Worm (Caenorhabditis elegans) whole organism, L4 larva: ENCODE data around the gene F42D1.4.

Source experiments
- F26F4.8 ChIP-seq: fragments of 200-800 bp; sonication (Bioruptor generic); conservative IDR thresholded peaks from 2 replicates; pipeline ENCODE4 v1.3.6; 2022; ENCODE audit warnings: missing genetic modification characterization, missing compliant biosample characterization
- F37D6.2 ChIP-seq: sonication (generic microtip); optimal IDR thresholded peaks from 2 replicates; lab custom pipeline; 2016; ENCODE audit warnings: mild to moderate bottlenecking, missing genetic modification characterization, missing compliant biosample characterization
- F44E2.7 ChIP-seq: fragments of 200-800 bp; sonication (Bioruptor generic); IDR thresholded peaks from 2 replicates; pipeline ENCODE4 v2.1.2; 2022; ENCODE audit warnings: missing genetic modification characterization, missing compliant biosample characterization
- F49E8.2 ChIP-seq: sonication (generic microtip); optimal IDR thresholded peaks from 2 replicates; lab custom pipeline; 2016; ENCODE audit warnings: missing compliant biosample characterization, mild to moderate bottlenecking, missing genetic modification characterization, borderline replicate concordance
- R02D3.7 ChIP-seq: fragments of 150-350 bp; sonication (generic microtip); optimal IDR thresholded peaks from 3 replicates; lab custom pipeline; 2014; ENCODE audit warnings: missing biosample characterization, missing genetic modification characterization
- T26A8.4 ChIP-seq: fragments of 200-800 bp; sonication (Bioruptor generic); IDR thresholded peaks from 2 replicates; pipeline ENCODE4 v1.3.6; 2022; ENCODE audit warnings: missing genetic modification characterization, missing compliant biosample characterization
- Y105C5A.15 ChIP-seq: fragments of 200-800 bp; sonication (Bioruptor generic); IDR thresholded peaks from 2 replicates; pipeline ENCODE4 v1.3.6; 2022; ENCODE audit warnings: missing genetic modification characterization, missing compliant biosample characterization
- Y48G9A.11 ChIP-seq: fragments of 200-800 bp; sonication (Bioruptor generic); IDR thresholded peaks from 2 replicates; pipeline ENCODE4 v1.3.6; 2022; ENCODE audit warnings: missing genetic modification reagents, missing genetic modification characterization, missing compliant biosample characterization
- Y5F2A.4 ChIP-seq: fragments of 200-800 bp; sonication (Bioruptor generic); optimal IDR thresholded peaks from 2 replicates; lab custom pipeline; 2018; ENCODE audit warnings: mild to moderate bottlenecking, missing genetic modification characterization, missing compliant biosample characterization
- ZK546.5 ChIP-seq, 2 experiments: sonication (generic microtip); optimal IDR thresholded peaks; 2 replicates each; lab custom pipeline; 2017; ENCODE audit warnings: missing biosample characterization in 2 of 2, missing genetic modification characterization in 2 of 2
- aha-1 ChIP-seq: fragments of 150-350 bp; peaks from one replicate; lab custom pipeline; 2014; ENCODE audit warnings: missing biosample characterization, missing genetic modification characterization
- arid-1 ChIP-seq: fragments of 200-800 bp; sonication (Bioruptor generic); conservative IDR thresholded peaks from 2 replicates; pipeline ENCODE4 v1.3.6; 2022; ENCODE audit warnings: missing genetic modification reagents, missing genetic modification characterization, missing compliant biosample characterization
- ceh-20 ChIP-seq: fragments of 200-800 bp; sonication (Bioruptor generic); IDR thresholded peaks from 2 replicates; pipeline ENCODE4 v1.3.6; 2022; ENCODE audit warnings: missing genetic modification reagents, missing genetic modification characterization, missing compliant biosample characterization
- cey-2 ChIP-seq: sonication (generic microtip); optimal IDR thresholded peaks from 3 replicates; lab custom pipeline; 2017; ENCODE audit warnings: missing genetic modification characterization, mild to moderate bottlenecking, missing compliant biosample characterization, antibody characterized with exemption, borderline replicate concordance; ENCODE audit not compliant: insufficient read depth
- daf-12 ChIP-seq: fragments of 150-350 bp; optimal IDR thresholded peaks from 2 replicates; lab custom pipeline; 2014; ENCODE audit warnings: missing biosample characterization, missing genetic modification reagents, missing genetic modification characterization
- daf-19 ChIP-seq: fragments of 200-800 bp; sonication (Bioruptor generic); conservative IDR thresholded peaks from 2 replicates; pipeline ENCODE4 v1.3.6; 2022; ENCODE audit warnings: missing genetic modification characterization, missing compliant biosample characterization
- daf-8 ChIP-seq: fragments of 200-800 bp; sonication (Bioruptor generic); IDR thresholded peaks from 2 replicates; pipeline ENCODE4 v1.3.6; 2022; ENCODE audit warnings: missing genetic modification characterization, missing compliant biosample characterization
- dmd-6 ChIP-seq: fragments of 200-800 bp; sonication (Bioruptor generic); IDR thresholded peaks from 2 replicates; pipeline ENCODE4 v1.3.6; 2022; ENCODE audit warnings: missing genetic modification reagents, missing genetic modification characterization, missing compliant biosample characterization
- dmd-8 ChIP-seq: fragments of 200-800 bp; sonication (Bioruptor generic); IDR thresholded peaks from 2 replicates; pipeline ENCODE4 v1.3.6; 2022; ENCODE audit warnings: missing genetic modification characterization, missing compliant biosample characterization
- dpl-1 ChIP-seq: fragments of 150-350 bp; optimal IDR thresholded peaks from 2 replicates; lab custom pipeline; 2014; ENCODE audit warnings: missing biosample characterization, missing genetic modification reagents, missing genetic modification characterization
- dve-1 ChIP-seq: sonication (generic microtip); optimal IDR thresholded peaks from 2 replicates; lab custom pipeline; 2017; ENCODE audit warnings: antibody characterized with exemption, mild to moderate bottlenecking, missing genetic modification characterization, missing compliant biosample characterization; ENCODE audit not compliant: insufficient read depth
- egl-43 ChIP-seq: fragments of 200-800 bp; sonication (Bioruptor generic); IDR thresholded peaks from 2 replicates; pipeline ENCODE4 v1.3.6; 2022; ENCODE audit warnings: missing genetic modification reagents, missing genetic modification characterization, missing compliant biosample characterization
- fkh-10 ChIP-seq: fragments of 150-350 bp; optimal IDR thresholded peaks from 2 replicates; lab custom pipeline; 2014; ENCODE audit warnings: missing biosample characterization, missing genetic modification reagents, missing genetic modification characterization
- gei-8 ChIP-seq: fragments of 200-800 bp; sonication (Bioruptor generic); optimal IDR thresholded peaks from 2 replicates; lab custom pipeline; 2018; ENCODE audit warnings: mild to moderate bottlenecking, missing genetic modification characterization, missing compliant biosample characterization
- hif-1 ChIP-seq, 2 experiments: sonication (generic microtip); optimal IDR thresholded peaks; 2 replicates each; lab custom pipeline; 2016 to 2017; ENCODE audit warnings: missing compliant biosample characterization in 2 of 2, missing genetic modification characterization in 2 of 2, missing genetic modification reagents in 2 of 2, missing genotype in 2 of 2, mild to moderate bottlenecking in 1 of 2
- hlh-11 ChIP-seq: fragments of 200-800 bp; sonication (Bioruptor generic); optimal IDR thresholded peaks from 2 replicates; lab custom pipeline; 2018; ENCODE audit warnings: mild to moderate bottlenecking, missing genetic modification characterization, missing compliant biosample characterization
- jun-1 ChIP-seq: fragments of 150-350 bp; optimal IDR thresholded peaks from 2 replicates; lab custom pipeline; 2014; ENCODE audit warnings: missing biosample characterization, missing genetic modification reagents, missing genetic modification characterization
- lim-7 ChIP-seq: fragments of 200-800 bp; sonication (Bioruptor generic); IDR thresholded peaks from 2 replicates; pipeline ENCODE4 v1.3.6; 2022; ENCODE audit warnings: missing genetic modification characterization, missing compliant biosample characterization
- lin-13 ChIP-seq: fragments of 150-350 bp; optimal IDR thresholded peaks from 2 replicates; lab custom pipeline; 2014; ENCODE audit warnings: missing biosample characterization, missing genetic modification reagents, missing genetic modification characterization
- lin-29 ChIP-seq: fragments of 200-800 bp; sonication (Bioruptor generic); IDR thresholded peaks from 2 replicates; pipeline ENCODE4 v1.3.6; 2022; ENCODE audit warnings: missing genetic modification reagents, missing genetic modification characterization, missing compliant biosample characterization
- lin-39 ChIP-seq: fragments of 150-350 bp; optimal IDR thresholded peaks from 2 replicates; lab custom pipeline; 2014; ENCODE audit warnings: missing biosample characterization, missing genetic modification reagents, missing genetic modification characterization
- lsy-2 ChIP-seq, 2 experiments: fragments of 150-350 bp in 1 of 2; sonication (generic microtip) in 1 of 2; optimal IDR thresholded peaks; 2 replicates each; lab custom pipeline; 2014 to 2017; ENCODE audit warnings: missing biosample characterization in 2 of 2, missing genetic modification characterization in 2 of 2
- mdt-29 ChIP-seq: fragments of 200-800 bp; sonication (Bioruptor generic); IDR thresholded peaks from 2 replicates; pipeline ENCODE4 v1.3.6; 2022; ENCODE audit warnings: missing genetic modification reagents, missing genetic modification characterization, missing compliant biosample characterization
- mxl-2 ChIP-seq: fragments of 200-800 bp; sonication (Bioruptor generic); conservative IDR thresholded peaks from 2 replicates; pipeline ENCODE4 v1.3.6; 2022; ENCODE audit warnings: missing genetic modification reagents, missing genetic modification characterization, missing compliant biosample characterization
- mxl-3 ChIP-seq: fragments of 200-800 bp; sonication (Bioruptor generic); optimal IDR thresholded peaks from 2 replicates; lab custom pipeline; 2018; ENCODE audit warnings: mild to moderate bottlenecking, missing genetic modification characterization, missing compliant biosample characterization
- nhr-102 ChIP-seq: sonication (generic microtip); optimal IDR thresholded peaks from 2 replicates; lab custom pipeline; 2016; ENCODE audit warnings: mild to moderate bottlenecking, missing genetic modification characterization, moderate library complexity, missing compliant biosample characterization
- nhr-11 ChIP-seq: fragments of 150-350 bp; optimal IDR thresholded peaks from 2 replicates; lab custom pipeline; 2014; ENCODE audit warnings: missing biosample characterization, missing genetic modification characterization
- nhr-237 ChIP-seq: sonication (generic microtip); optimal IDR thresholded peaks from 2 replicates; lab custom pipeline; 2017; ENCODE audit warnings: missing biosample characterization, missing genetic modification characterization
- nhr-25 ChIP-seq: sonication (generic microtip); optimal IDR thresholded peaks from 2 replicates; lab custom pipeline; 2017; ENCODE audit warnings: missing genetic modification characterization, mild to moderate bottlenecking, missing compliant biosample characterization, antibody characterized with exemption, moderate library complexity, borderline replicate concordance; ENCODE audit not compliant: insufficient read depth
- nhr-76 ChIP-seq: fragments of 150-350 bp; optimal IDR thresholded peaks from 2 replicates; lab custom pipeline; 2014; ENCODE audit warnings: missing biosample characterization, missing genetic modification characterization
- nhr-77 ChIP-seq: fragments of 150-350 bp; optimal IDR thresholded peaks from 2 replicates; lab custom pipeline; 2014; ENCODE audit warnings: missing biosample characterization, missing genetic modification characterization
- pha-4 ChIP-seq, 2 experiments: fragments of 150-350 bp in 1 of 2; fragments of 200-800 bp in 1 of 2; sonication (Bioruptor generic) in 1 of 2; IDR thresholded peaks in 1 of 2; optimal IDR thresholded peaks in 1 of 2; 2 replicates each; pipeline versions ENCODE4 v1.3.6 to Lab custom; 2014 to 2022; ENCODE audit warnings: missing genetic modification characterization in 2 of 2, missing genetic modification reagents in 2 of 2, missing biosample characterization in 1 of 2, missing compliant biosample characterization in 1 of 2
- php-3 ChIP-seq: fragments of 200-800 bp; sonication (Bioruptor generic); IDR thresholded peaks from 2 replicates; pipeline ENCODE4 v1.3.6; 2022; ENCODE audit warnings: missing genetic modification reagents, missing genetic modification characterization, missing compliant biosample characterization
- pqm-1 ChIP-seq: sonication (generic microtip); optimal IDR thresholded peaks from 2 replicates; lab custom pipeline; 2017; ENCODE audit warnings: missing biosample characterization, missing genetic modification characterization
- rbr-2 ChIP-seq: sonication (generic microtip); optimal IDR thresholded peaks from 2 replicates; lab custom pipeline; 2016; ENCODE audit warnings: missing genotype, missing genetic modification characterization, missing compliant biosample characterization
- skn-1 ChIP-seq: fragments of 150-350 bp; optimal IDR thresholded peaks from 2 replicates; lab custom pipeline; 2014; ENCODE audit warnings: missing biosample characterization, missing genetic modification characterization
- spr-3 ChIP-seq: fragments of 200-800 bp; sonication (Bioruptor generic); optimal IDR thresholded peaks from 2 replicates; lab custom pipeline; 2018; ENCODE audit warnings: mild to moderate bottlenecking, missing genetic modification characterization, missing compliant biosample characterization
- tag-97 ChIP-seq: fragments of 200-800 bp; sonication (Bioruptor generic); IDR thresholded peaks from 2 replicates; pipeline ENCODE4 v1.3.6; 2022; ENCODE audit warnings: missing genetic modification characterization, missing compliant biosample characterization
- unc-39 ChIP-seq: sonication (generic microtip); optimal IDR thresholded peaks from 2 replicates; lab custom pipeline; 2017; ENCODE audit warnings: missing biosample characterization, missing genetic modification characterization
- ztf-11 ChIP-seq: fragments of 150-350 bp; optimal IDR thresholded peaks from 2 replicates; lab custom pipeline; 2014; ENCODE audit warnings: missing biosample characterization, missing genetic modification characterization
- ztf-7 ChIP-seq: fragments of 150-350 bp; optimal IDR thresholded peaks from 2 replicates; lab custom pipeline; 2014; ENCODE audit warnings: missing biosample characterization, missing genetic modification characterization

Gene F42D1.4

DNA sequence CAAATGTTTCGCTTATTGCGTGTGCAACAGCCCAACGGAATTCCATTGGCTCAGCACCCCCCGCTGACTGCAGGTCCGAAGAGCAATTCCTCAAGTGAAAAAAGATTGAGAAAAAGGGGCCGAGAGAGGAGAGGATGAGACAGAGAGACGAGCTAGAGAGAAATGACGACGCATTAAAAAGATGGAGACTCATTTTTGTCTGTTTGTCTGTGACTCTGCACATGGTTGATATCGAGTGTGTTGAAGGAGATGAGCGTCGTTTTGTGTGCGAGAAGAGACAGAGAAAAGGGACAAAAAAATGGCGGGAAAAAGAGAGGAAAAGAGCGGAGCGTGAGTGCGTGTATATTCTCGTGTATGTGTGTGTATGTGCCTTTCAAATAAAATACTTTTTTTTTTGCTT, 34.0 kb downstream of the F42D1.4 start (continued):
- TF ChIP-seq lin-13 (GFP tag; lab: Kevin White, UChicago) (peak; percentile 70), nhr-77 (peak; percentile 85), daf-12 (tag; lab: Kevin White, UChicago) (no peak), hlh-11 (tag; lab: Kevin White, UChicago) (peak; percentile 93), lsy-2 (tag; optimal IDR thresholded peaks at IDR 0.05; lab: Kevin White, UChicago) (peak; percentile 68 to 86), F37D6.2 (peak; percentile 84), lim-7 (GFP tag; lab: Robert Waterston, UW) (no peak), Y5F2A.4 (GFP tag; lab: Kevin White, UChicago) (no peak), dmd-8 (GFP tag; lab: Robert Waterston, UW) (no peak), F49E8.2 (tag; lab: Kevin White, UChicago) (no peak), R02D3.7 (no peak), F44E2.7 (GFP tag; lab: Robert Waterston, UW) (no peak), php-3 (GFP tag; lab: Robert Waterston, UW) (no peak), tag-97 (GFP tag; lab: Robert Waterston, UW) (no peak), nhr-102 (no peak), mxl-3 (peak; percentile 74), ztf-7 (tag; lab: Kevin White, UChicago) (peak; percentile 36), T26A8.4 (GFP tag; lab: Robert Waterston, UW) (no peak), lin-29 (GFP tag; lab: Robert Waterston, UW) (no peak; the same call in 1 of the 2 replicates), skn-1 (tag; lab: Kevin White, UChicago) (no peak), F26F4.8 (no peak), ztf-11 (tag; lab: Kevin White, UChicago) (no peak), spr-3 (GFP tag; lab: Kevin White, UChicago) (no peak), arid-1 (GFP tag; lab: Robert Waterston, UW) (0 out of 2 replicates have a peak, but pooled peaks have one; percentile 7), jun-1 (tag; lab: Kevin White, UChicago) (peak; percentile 60), daf-8 (GFP tag; lab: Robert Waterston, UW) (no peak), nhr-25 (peak; percentile 38), ceh-20 (peak; percentile 67; the same call in 1 of the 2 replicates), cey-2 (no peak), aha-1 (tag; lab: Kevin White, UChicago) (peak; percentile 99), nhr-76 (tag; lab: Kevin White, UChicago) (no peak), nhr-237 (tag; lab: Kevin White, UChicago) (no peak), gei-8 (no peak), dmd-6 (peak; percentile 85), rbr-2 (tag; lab: Kevin White, UChicago) (peak; percentile 91), fkh-10 (GFP tag; lab: Kevin White, UChicago) (peak; percentile 94), pha-4 (GFP tag; IDR thresholded peaks at IDR 0.05; lab: Robert Waterston, UW) (peak; percentile 59; the same call in 1 of the 2 replicates), pha-4 (tag; optimal IDR thresholded peaks at IDR 0.05; lab: Kevin White, UChicago) (peak; percentile 97), daf-19 (GFP tag; lab: Robert Waterston, UW) (no peak), hif-1 (tag; optimal IDR thresholded peaks at IDR 0.05; lab: Kevin White, UChicago) (peak in 1 of 2 experiments; percentile 84), Y48G9A.11 (GFP tag; lab: Robert Waterston, UW) (no peak), dve-1 (peak; percentile 87), unc-39 (tag; lab: Kevin White, UChicago) (no peak), lin-39 (no peak), ZK546.5 (tag; optimal IDR thresholded peaks at IDR 0.05; lab: Kevin White, UChicago) (no peak), pqm-1 (tag; lab: Kevin White, UChicago) (peak; percentile 39), Y105C5A.15 (GFP tag; lab: Robert Waterston, UW) (no peak), dpl-1 (GFP tag; lab: Kevin White, UChicago) (peak; percentile 75), nhr-11 (tag; lab: Kevin White, UChicago) (peak; percentile 87), mxl-2 (no peak), mdt-29 (GFP tag; lab: Robert Waterston, UW) (no peak), egl-43 (no peak; the same call in 1 of the 2 replicates)
